Fruit fly (Drosophila melanogaster) whole organism, wandering third instar larva: ENCODE results near the gene rasp.

Experiments
- Dfd ChIP-seq: fragments of >200 bp; optimal IDR thresholded peaks from 2 replicates; lab custom pipeline; 2017; ENCODE audit warnings: missing biosample characterization, missing genetic modification characterization
- GATAd ChIP-seq: sonication (Bioruptor generic); optimal IDR thresholded peaks from 2 replicates; lab custom pipeline; 2016; ENCODE audit warnings: missing biosample characterization, missing genetic modification characterization
- Hnf4 ChIP-seq: fragments of 200-800 bp; sonication (Bioruptor generic); optimal IDR thresholded peaks from 2 replicates; lab custom pipeline; 2016; ENCODE audit warnings: missing biosample characterization, mild to moderate bottlenecking, missing genetic modification characterization
- Hr78 ChIP-seq: fragments of >200 bp; optimal IDR thresholded peaks from 2 replicates; lab custom pipeline; 2017; ENCODE audit warnings: missing biosample characterization, missing genetic modification characterization
- Hr83 ChIP-seq: fragments of 200-300 bp; sonication (Bioruptor generic); optimal IDR thresholded peaks from 2 replicates; lab custom pipeline; 2016; ENCODE audit warnings: missing biosample characterization, mild to moderate bottlenecking, missing genetic modification characterization, moderate library complexity; ENCODE audit not compliant: poor library complexity, severe bottlenecking
- Mio ChIP-seq: sonication (Bioruptor generic); optimal IDR thresholded peaks from 2 replicates; lab custom pipeline; 2016; ENCODE audit warnings: missing biosample characterization, missing genetic modification characterization
- Vsx2 ChIP-seq: fragments of 200-300, 225-300 bp; sonication (Bioruptor generic); optimal IDR thresholded peaks from 2 replicates; lab custom pipeline; 2018; ENCODE audit warnings: missing biosample characterization, missing genetic modification characterization; ENCODE audit not compliant: partially characterized antibody
- br ChIP-seq: fragments of 200-800 bp; sonication (Bioruptor generic); optimal IDR thresholded peaks from 2 replicates; lab custom pipeline; 2016; ENCODE audit warnings: missing biosample characterization, missing genetic modification characterization
- fru ChIP-seq: fragments of 200-800 bp; sonication (Bioruptor generic); optimal IDR thresholded peaks from 3 replicates; lab custom pipeline; 2016; ENCODE audit warnings: missing biosample characterization, mild to moderate bottlenecking, missing genetic modification characterization
- pan ChIP-seq: fragments of >200 bp; optimal IDR thresholded peaks from 2 replicates; lab custom pipeline; 2017
- psq ChIP-seq: fragments of 200-800 bp; sonication (Bioruptor generic); optimal IDR thresholded peaks from 3 replicates; lab custom pipeline; 2017; ENCODE audit warnings: missing biosample characterization, mild to moderate bottlenecking, missing genetic modification characterization, moderate library complexity
- rgr ChIP-seq: fragments of 200-800 bp; sonication (Bioruptor generic); optimal IDR thresholded peaks from 3 replicates; lab custom pipeline; 2016; ENCODE audit warnings: missing biosample characterization, mild to moderate bottlenecking, missing genetic modification characterization
- sv ChIP-seq: fragments of 200-800 bp; sonication (Bioruptor generic); optimal IDR thresholded peaks from 3 replicates; lab custom pipeline; 2016; ENCODE audit warnings: missing biosample characterization, missing genetic modification characterization
- usp ChIP-seq: fragments of >200 bp; optimal IDR thresholded peaks from 2 replicates; lab custom pipeline; 2017; ENCODE audit warnings: missing biosample characterization, missing genetic modification characterization

DNA sequence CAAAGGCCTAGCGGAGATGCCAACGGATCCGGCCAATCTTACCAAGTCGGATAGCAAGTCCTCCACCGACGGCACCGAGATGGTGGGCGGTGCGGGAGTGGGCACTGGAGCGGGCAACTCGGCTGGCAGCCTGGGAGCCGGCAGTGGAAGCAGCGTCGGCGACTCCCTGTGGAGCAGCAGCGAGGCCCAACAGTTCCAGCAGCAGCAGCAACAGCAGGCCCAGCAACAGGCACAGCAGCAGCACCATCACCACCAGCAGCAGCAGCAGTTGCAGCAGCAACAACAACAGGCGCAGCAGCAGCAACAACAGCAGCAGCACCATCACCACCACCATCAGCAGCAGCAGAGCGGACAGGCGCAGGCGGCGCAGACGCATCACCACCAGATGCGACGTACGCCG lies 11.6 kb upstream of the rasp start:
- TF ChIP-seq sv (GFP tag; lab: Kevin White, UChicago) (no peak), usp (GFP tag; lab: Kevin White, UChicago) (no peak), Hr83 (no peak), GATAd (GFP tag; lab: Kevin White, UChicago) (no peak), rgr (GFP tag; lab: Kevin White, UChicago) (no peak), br (GFP tag; lab: Kevin White, UChicago) (no peak), Hnf4 (GFP tag; lab: Kevin White, UChicago) (no peak), fru (GFP tag; lab: Kevin White, UChicago) (no peak), pan (no peak), Dfd (GFP tag; lab: Kevin White, UChicago) (peak; percentile 92), Hr78 (GFP tag; lab: Kevin White, UChicago) (no peak), Vsx2 (no peak), psq (GFP tag; lab: Kevin White, UChicago) (no peak), Mio (GFP tag; lab: Kevin White, UChicago) (no peak)
